Worm (Caenorhabditis elegans): ENCODE measurements around the gene K09H11.15.

The K09H11.15 gene

ce11 chrV:5724395-5724794 lies 6.3 kb downstream of the K09H11.15 start:
- TF ChIP-seq B0310.2 (tag; optimal IDR thresholded peaks at IDR 0.05) (no peak), hmg-4 (GFP tag; optimal IDR thresholded peaks at IDR 0.05) (no peak), tra-4 (tag; optimal IDR thresholded peaks at IDR 0.05) (no peak), ama-1 (optimal IDR thresholded peaks at IDR 0.05) (no peak), ceh-36 (tag; optimal IDR thresholded peaks at IDR 0.05) (no peak), pes-1 (GFP tag; IDR thresholded peaks at IDR 0.05) (no peak), aly-1 (tag; optimal IDR thresholded peaks at IDR 0.05) (no peak), scrt-1 (GFP tag; IDR thresholded peaks at IDR 0.05) (no peak), tbx-37 (GFP tag; conservative IDR thresholded peaks at IDR 0.05) (no peak), tbx-11 (GFP tag; IDR thresholded peaks at IDR 0.05) (no peak), ets-7 (tag; optimal IDR thresholded peaks at IDR 0.05) (no peak)

ce11 chrV:5722093-5722492 lies 8.6 kb downstream of the K09H11.15 start:
- TF ChIP-seq ceh-36 (tag; optimal IDR thresholded peaks at IDR 0.05) = no peak
- no peak for TF ChIP-seq flt-1 (GFP tag; IDR thresholded peaks at IDR 0.05)
- no peak for TF ChIP-seq F13C5.2 (tag; optimal IDR thresholded peaks at IDR 0.05)
- no peak for TF ChIP-seq sea-1 (GFP tag; conservative IDR thresholded peaks at IDR 0.05)
- TF ChIP-seq aly-1 (tag; optimal IDR thresholded peaks at IDR 0.05) = no peak
- TF ChIP-seq hnd-1 (tag; optimal IDR thresholded peaks at IDR 0.05) = no peak
- TF ChIP-seq hmg-4 (GFP tag; optimal IDR thresholded peaks at IDR 0.05) = no peak
- TF ChIP-seq scrt-1 (GFP tag; IDR thresholded peaks at IDR 0.05) = no peak
- TF ChIP-seq tbx-11 (GFP tag; IDR thresholded peaks at IDR 0.05) = no peak
- TF ChIP-seq ceh-13 (GFP tag; optimal IDR thresholded peaks at IDR 0.05) = no peak
- no peak for TF ChIP-seq tra-4 (tag; optimal IDR thresholded peaks at IDR 0.05)

ce11 chrV:5717237-5717935 lies 13.3 kb downstream of the K09H11.15 start, which contains the start of gene rga-3:
Gene rga-3, plus strand, starts transcription at chrV:5717885.
- TF ChIP-seq tra-4 (tag; optimal IDR thresholded peaks at IDR 0.05) (no peak), flt-1 (GFP tag; IDR thresholded peaks at IDR 0.05) (no peak), hmg-4 (GFP tag; optimal IDR thresholded peaks at IDR 0.05) (no peak), ceh-36 (tag; optimal IDR thresholded peaks at IDR 0.05) (no peak), ets-7 (tag; optimal IDR thresholded peaks at IDR 0.05) (no peak), tbx-11 (GFP tag; IDR thresholded peaks at IDR 0.05) (no peak), scrt-1 (GFP tag; IDR thresholded peaks at IDR 0.05) (no peak), hnd-1 (tag; optimal IDR thresholded peaks at IDR 0.05) (no peak), hmbx-1 (tag; optimal IDR thresholded peaks at IDR 0.05) (no peak), ceh-13 (GFP tag; optimal IDR thresholded peaks at IDR 0.05) (no peak), F13C5.2 (tag; optimal IDR thresholded peaks at IDR 0.05) (no peak), ama-1 (optimal IDR thresholded peaks at IDR 0.05) (no peak), pes-1 (GFP tag; IDR thresholded peaks at IDR 0.05) (no peak), aly-1 (tag; optimal IDR thresholded peaks at IDR 0.05) (no peak), tbx-37 (GFP tag; conservative IDR thresholded peaks at IDR 0.05) (no peak), B0310.2 (tag; optimal IDR thresholded peaks at IDR 0.05) (no peak), sea-1 (GFP tag; conservative IDR thresholded peaks at IDR 0.05) (no peak)

- no peak for TF ChIP-seq ama-1 (optimal IDR thresholded peaks at IDR 0.05)
- no peak for TF ChIP-seq hnd-1 (tag; optimal IDR thresholded peaks at IDR 0.05)
- TF ChIP-seq flt-1 (GFP tag; IDR thresholded peaks at IDR 0.05) = no peak
- no peak for TF ChIP-seq scrt-1 (GFP tag; IDR thresholded peaks at IDR 0.05)
- TF ChIP-seq F13C5.2 (tag; optimal IDR thresholded peaks at IDR 0.05) = no peak
- TF ChIP-seq sea-1 (GFP tag; conservative IDR thresholded peaks at IDR 0.05) = no peak
- no peak for TF ChIP-seq pes-1 (GFP tag; IDR thresholded peaks at IDR 0.05)
- no peak for TF ChIP-seq hmg-4 (GFP tag; optimal IDR thresholded peaks at IDR 0.05)
- no peak for TF ChIP-seq tbx-11 (GFP tag; IDR thresholded peaks at IDR 0.05)
- TF ChIP-seq ets-7 (tag; optimal IDR thresholded peaks at IDR 0.05) = no peak
- TF ChIP-seq hmbx-1 (tag; optimal IDR thresholded peaks at IDR 0.05) = no peak
- no peak for TF ChIP-seq aly-1 (tag; optimal IDR thresholded peaks at IDR 0.05)
- TF ChIP-seq B0310.2 (tag; optimal IDR thresholded peaks at IDR 0.05) = no peak
- no peak for TF ChIP-seq tra-4 (tag; optimal IDR thresholded peaks at IDR 0.05)
- TF ChIP-seq ceh-36 (tag; optimal IDR thresholded peaks at IDR 0.05) = no peak
- no peak for TF ChIP-seq ceh-13 (GFP tag; optimal IDR thresholded peaks at IDR 0.05)
Observed at ce11 chrV:5716508-5716907, 14.2 kb downstream of the K09H11.15 start, which contains the start of gene K09H11.9. Gene K09H11.9, minus strand, starts transcription at chrV:5716608.

ce11 chrV:5713510-5713909 lies 17.2 kb downstream of the K09H11.15 start:
- TF ChIP-seq pes-1 (GFP tag; IDR thresholded peaks at IDR 0.05) = no peak

ce11 chrV:5712652-5713051 lies 18.0 kb downstream of the K09H11.15 start, which contains the start of gene gcst-1:
Gene gcst-1, plus strand, starts transcription at chrV:5712928.
- TF ChIP-seq ets-7 (tag; optimal IDR thresholded peaks at IDR 0.05) (no peak), scrt-1 (GFP tag; IDR thresholded peaks at IDR 0.05) (no peak), sea-1 (GFP tag; conservative IDR thresholded peaks at IDR 0.05) (no peak), tra-4 (tag; optimal IDR thresholded peaks at IDR 0.05) (no peak), tbx-37 (GFP tag; conservative IDR thresholded peaks at IDR 0.05) (no peak)

- no peak for TF ChIP-seq tra-4 (tag; optimal IDR thresholded peaks at IDR 0.05)
- TF ChIP-seq ama-1 (optimal IDR thresholded peaks at IDR 0.05) = no peak
- TF ChIP-seq hmbx-1 (tag; optimal IDR thresholded peaks at IDR 0.05) = no peak
Observed at ce11 chrV:5712189-5712588, 18.5 kb downstream of the K09H11.15 start.

- no peak for TF ChIP-seq ama-1 (optimal IDR thresholded peaks at IDR 0.05)
- TF ChIP-seq aly-1 (tag; optimal IDR thresholded peaks at IDR 0.05) = no peak
- TF ChIP-seq tra-4 (tag; optimal IDR thresholded peaks at IDR 0.05) = no peak
- no peak for TF ChIP-seq pes-1 (GFP tag; IDR thresholded peaks at IDR 0.05)
Observed at ce11 chrV:5708331-5708730, 22.4 kb downstream of the K09H11.15 start.
